Worm (Caenorhabditis elegans) whole organism, L3 larva: ENCODE results near the gene phat-8.

Experiments
- ceh-82 ChIP-seq: fragments of 150-350 bp; optimal IDR thresholded peaks from 2 replicates; lab custom pipeline; 2014; ENCODE audit warnings: missing biosample characterization, missing genetic modification characterization
- fkh-2 ChIP-seq: fragments of 150-350 bp; optimal IDR thresholded peaks from 2 replicates; lab custom pipeline; 2014; ENCODE audit warnings: missing biosample characterization, missing genetic modification reagents, missing genetic modification characterization
- nhr-76 ChIP-seq: fragments of 150-350 bp; sonication (generic microtip); optimal IDR thresholded peaks from 5 replicates; lab custom pipeline; 2014; ENCODE audit warnings: missing biosample characterization, missing genetic modification characterization
- snpc-4 ChIP-seq: fragments of 150-350 bp; optimal IDR thresholded peaks from 2 replicates; lab custom pipeline; 2014; ENCODE audit warnings: missing biosample characterization, missing genetic modification characterization

ce11 chrII:12502784-12503183, 31.2 kb downstream of the phat-8 start, which contains the start of gene ador-1:
- TF ChIP-seq nhr-76 (tag; lab: Kevin White, UChicago), result no peak
- TF ChIP-seq ceh-82 (tag; lab: Kevin White, UChicago), result no peak
- no peak for TF ChIP-seq snpc-4 (tag; lab: Kevin White, UChicago)
- TF ChIP-seq fkh-2, result no peak
